Worm (Caenorhabditis elegans) whole organism, midembryonic: ENCODE measurements around the gene K02H11.4.

Source experiments
- T22C8.4 ChIP-seq: fragments of 200-800 bp; sonication (Bioruptor generic); IDR thresholded peaks from 2 replicates; pipeline ENCODE4 v1.3.6; 2022; ENCODE audit warnings: missing genetic modification characterization, missing compliant biosample characterization
- flt-1 ChIP-seq: fragments of 200-800 bp; sonication (Bioruptor generic); IDR thresholded peaks from 2 replicates; pipeline ENCODE4 v1.3.6; 2022; ENCODE audit warnings: missing genetic modification characterization, missing compliant biosample characterization
- med-1 ChIP-seq: sonication (generic microtip); optimal IDR thresholded peaks from 2 replicates; lab custom pipeline; 2017; ENCODE audit warnings: missing genetic modification characterization, mild to moderate bottlenecking, missing compliant biosample characterization, antibody characterized with exemption, missing genetic modification reagents; ENCODE audit not compliant: insufficient read depth
- ref-1 ChIP-seq: fragments of 200-800 bp; sonication (Bioruptor generic); conservative IDR thresholded peaks from 2 replicates; pipeline ENCODE4 v1.3.6; 2022; ENCODE audit warnings: missing genetic modification reagents, missing genetic modification characterization, missing compliant biosample characterization
- tab-1 ChIP-seq: fragments of 200-800 bp; sonication (Bioruptor generic); IDR thresholded peaks from 2 replicates; pipeline ENCODE4 v1.3.6; 2022; ENCODE audit warnings: missing genetic modification characterization, missing compliant biosample characterization
- ztf-23 ChIP-seq: fragments of 200-800 bp; sonication (Bioruptor generic); IDR thresholded peaks from 2 replicates; pipeline ENCODE4 v1.3.6; 2022; ENCODE audit warnings: missing genetic modification reagents, missing genetic modification characterization, missing compliant biosample characterization
- ztf-29 ChIP-seq: fragments of 200-800 bp; sonication (Bioruptor generic); IDR thresholded peaks from 2 replicates; pipeline ENCODE4 v1.3.6; 2022; ENCODE audit warnings: missing genetic modification reagents, missing genetic modification characterization, missing compliant biosample characterization

DNA sequence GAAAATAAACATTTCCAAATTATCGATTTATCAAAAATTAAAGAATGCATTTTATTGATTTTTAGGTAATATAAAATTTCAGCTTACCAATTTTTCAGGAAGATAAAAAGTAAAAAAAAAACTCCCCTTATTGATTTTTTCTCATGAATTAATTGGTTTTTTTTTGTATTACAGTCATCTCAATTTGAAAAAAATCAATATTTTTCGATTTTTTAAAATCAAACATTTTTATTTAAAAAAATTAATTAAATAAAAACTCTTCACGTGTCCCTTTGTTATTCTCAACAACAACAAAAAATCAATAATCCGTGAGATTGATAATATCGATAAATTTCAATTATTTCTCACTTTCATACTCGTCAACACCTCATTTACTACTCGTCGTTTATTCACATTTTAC is 35.7 kb downstream of the K02H11.4 start, which contains the start of gene C38C3.3:
- TF ChIP-seq T22C8.4 (GFP tag; lab: Robert Waterston, UW) (no peak), med-1 (GFP tag; lab: Kevin White, UChicago) (no peak), ztf-23 (no peak), flt-1 (GFP tag; lab: Robert Waterston, UW) (no peak), ref-1 (GFP tag; lab: Robert Waterston, UW) (no peak), ztf-29 (GFP tag; lab: Robert Waterston, UW) (no peak), tab-1 (GFP tag; lab: Robert Waterston, UW) (no peak)
